Fruit fly (Drosophila melanogaster): ENCODE measurements around the gene Fhos.

Gene Fhos

dm6 chr3L:8716013-8716412 lies 37.4 kb upstream of the Fhos start (continued):
- TF ChIP-seq CG9139 (GFP tag; optimal IDR thresholded peaks at IDR 0.05) (no peak), CG6792 (GFP tag; optimal IDR thresholded peaks at IDR 0.05) (peak; percentile 31), Hr39 (GFP tag; optimal IDR thresholded peaks at IDR 0.05) (peak; percentile 47), dsx (GFP tag; optimal IDR thresholded peaks at IDR 0.05; ENCODE audit: poor library complexity, severe bottlenecking) (no peak), esn (GFP tag; optimal IDR thresholded peaks at IDR 0.05) (peak; percentile 68), CG4318 (GFP tag; optimal IDR thresholded peaks at IDR 0.05) (peak; percentile 25), Eip78C (GFP tag) (peak; percentile 83), Smox (GFP tag; optimal IDR thresholded peaks at IDR 0.05) (peak; percentile 68), lz (GFP tag; optimal IDR thresholded peaks at IDR 0.05) (peak; percentile 48), Eip93F (GFP tag; optimal IDR thresholded peaks at IDR 0.05) (no peak), CG11762 (GFP tag; optimal IDR thresholded peaks at IDR 0.05; ENCODE audit: insufficient read depth) (no peak)

- peak; percentile 12 for TF ChIP-seq esn (GFP tag; optimal IDR thresholded peaks at IDR 0.05)
- peak; percentile 13 for TF ChIP-seq Met (GFP tag; optimal IDR thresholded peaks at IDR 0.05)
- TF ChIP-seq fd85E (GFP tag; optimal IDR thresholded peaks at IDR 0.05) = no peak
- TF ChIP-seq svp (GFP tag) = peak; percentile 22
- peak; percentile 36 for TF ChIP-seq Eip78C (GFP tag)
- peak; percentile 6 for TF ChIP-seq CG3919 (GFP tag; optimal IDR thresholded peaks at IDR 0.05)
- no peak for TF ChIP-seq CG4318 (GFP tag; optimal IDR thresholded peaks at IDR 0.05)
- TF ChIP-seq cyc (GFP tag; optimal IDR thresholded peaks at IDR 0.05) = peak; percentile 13
These were observed 34.8 kb upstream of the Fhos start for dm6 chr3L:8718602-8719001.

DNA sequence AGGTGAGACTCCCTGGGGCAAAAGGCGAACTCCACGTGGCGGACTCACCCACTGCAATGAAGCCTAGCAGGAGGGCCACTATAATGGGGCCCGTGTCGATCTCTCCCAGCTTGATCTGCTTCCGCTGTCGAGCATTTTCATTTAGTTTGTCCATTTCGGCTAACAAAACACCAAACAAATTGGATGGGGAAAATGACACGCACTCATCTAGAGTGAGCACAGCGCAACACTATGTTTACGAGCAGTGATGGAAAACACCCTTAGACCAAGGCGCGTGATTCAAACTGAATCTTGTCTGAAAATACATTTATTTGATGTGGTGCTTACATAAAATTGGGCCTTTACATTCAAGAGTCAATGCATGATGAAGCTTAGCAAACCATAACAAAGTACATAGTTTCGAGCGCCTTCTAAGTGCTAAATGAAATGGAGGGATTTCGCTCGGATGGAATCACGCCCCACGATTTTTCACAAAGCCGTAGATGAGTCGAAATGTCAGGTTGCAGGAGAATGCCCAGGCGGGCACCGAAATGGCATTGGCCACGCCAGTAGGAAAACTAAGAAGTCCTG lies 33.3 kb upstream of the Fhos start, which contains the start of gene SrpRbeta:
Gene SrpRbeta (minus strand): TSS at position 236 of the 570 bp plus-strand sequence.
- no peak for TF ChIP-seq spab (GFP tag; optimal IDR thresholded peaks at IDR 0.05)
- peak; percentile 26 for TF ChIP-seq achi (GFP tag; optimal IDR thresholded peaks at IDR 0.05)
- no peak for TF ChIP-seq CG8119 (GFP tag; IDR thresholded peaks at IDR 0.05)
- TF ChIP-seq CG32006 (GFP tag; optimal IDR thresholded peaks at IDR 0.05) = no peak
- no peak for TF ChIP-seq Ets96B (tag; optimal IDR thresholded peaks at IDR 0.05)
- TF ChIP-seq lz (GFP tag; optimal IDR thresholded peaks at IDR 0.05) = peak; percentile 40
- peak; percentile 49 for TF ChIP-seq topi (GFP tag; optimal IDR thresholded peaks at IDR 0.05)
- peak; percentile 49 for TF ChIP-seq CG3919 (GFP tag; optimal IDR thresholded peaks at IDR 0.05)
- TF ChIP-seq esn (GFP tag; optimal IDR thresholded peaks at IDR 0.05) = peak; percentile 59
- no peak for TF ChIP-seq Hr39 (GFP tag; optimal IDR thresholded peaks at IDR 0.05)
- TF ChIP-seq CG31627 (GFP tag; optimal IDR thresholded peaks at IDR 0.05) = peak; percentile 12
- no peak for TF ChIP-seq CG11902 (GFP tag; optimal IDR thresholded peaks at IDR 0.05)
- no peak for TF ChIP-seq Hr38 (GFP tag; optimal IDR thresholded peaks at IDR 0.05)
- no peak for TF ChIP-seq Lpt (GFP tag; optimal IDR thresholded peaks at IDR 0.05)
- TF ChIP-seq ss (GFP tag; optimal IDR thresholded peaks at IDR 0.05) = peak in 1 of 2 experiments; percentile 35
- TF ChIP-seq cyc (GFP tag; optimal IDR thresholded peaks at IDR 0.05) = peak; percentile 11
- TF ChIP-seq acj6 (GFP tag; optimal IDR thresholded peaks at IDR 0.05) = no peak
- TF ChIP-seq Sox15 (GFP tag; optimal IDR thresholded peaks at IDR 0.05) = no peak
- TF ChIP-seq CG8632 (GFP tag; optimal IDR thresholded peaks at IDR 0.05) = no peak
- no peak for TF ChIP-seq fd85E (GFP tag; optimal IDR thresholded peaks at IDR 0.05)
- peak; percentile 22; the same call in 1 of the 3 replicates for TF ChIP-seq eg (GFP tag; IDR thresholded peaks at IDR 0.05)
- TF ChIP-seq Eip78C (GFP tag) = peak; percentile 46
- peak; percentile 26 for TF ChIP-seq vri (GFP tag; optimal IDR thresholded peaks at IDR 0.05)
- no peak for TF ChIP-seq Sox102F (GFP tag; optimal IDR thresholded peaks at IDR 0.05)
- TF ChIP-seq CG11762 (GFP tag; optimal IDR thresholded peaks at IDR 0.05; ENCODE audit: insufficient read depth) = no peak
- TF ChIP-seq CG6808 (GFP tag; optimal IDR thresholded peaks at IDR 0.05) = peak; percentile 7
- peak; percentile 11 for TF ChIP-seq Sox14 (GFP tag; optimal IDR thresholded peaks at IDR 0.05)

- TF ChIP-seq spab (GFP tag; optimal IDR thresholded peaks at IDR 0.05) = peak; percentile 95
- peak; percentile 95 for TF ChIP-seq CG15336 (GFP tag; IDR thresholded peaks at IDR 0.05)
- TF ChIP-seq pdm3 (GFP tag; optimal IDR thresholded peaks at IDR 0.05) = peak; percentile 99
- TF ChIP-seq Sox15 (GFP tag; optimal IDR thresholded peaks at IDR 0.05) = peak; percentile 99
- TF ChIP-seq Lpt (GFP tag; optimal IDR thresholded peaks at IDR 0.05) = peak; percentile 95
- TF ChIP-seq cyc (GFP tag; optimal IDR thresholded peaks at IDR 0.05) = peak; percentile 99
- TF ChIP-seq CG3919 (GFP tag; optimal IDR thresholded peaks at IDR 0.05) = peak; percentile 97
- peak; percentile 94 for TF ChIP-seq CG1621 (tag; optimal IDR thresholded peaks at IDR 0.05)
- peak; percentile 98 for TF ChIP-seq Eip75B (GFP tag; optimal IDR thresholded peaks at IDR 0.05)
- peak; percentile 98 for TF ChIP-seq CG11902 (GFP tag; optimal IDR thresholded peaks at IDR 0.05)
- peak; percentile 98 for TF ChIP-seq CG34406 (GFP tag; optimal IDR thresholded peaks at IDR 0.05)
- peak; percentile 99 for TF ChIP-seq Sox14 (GFP tag; optimal IDR thresholded peaks at IDR 0.05)
- TF ChIP-seq lz (GFP tag; optimal IDR thresholded peaks at IDR 0.05) = peak; percentile 99
- TF ChIP-seq Blimp-1 (GFP tag; optimal IDR thresholded peaks at IDR 0.05) = peak; percentile 91
- TF ChIP-seq CG3032 (tag; optimal IDR thresholded peaks at IDR 0.05) = peak; percentile 99
- TF ChIP-seq ss (GFP tag; optimal IDR thresholded peaks at IDR 0.05) = peak; percentile 88 to 95
- TF ChIP-seq CG8632 (GFP tag; optimal IDR thresholded peaks at IDR 0.05) = peak; percentile 97
- peak; percentile 95 for TF ChIP-seq CG6163 (GFP tag; IDR thresholded peaks at IDR 0.05)
- TF ChIP-seq Eip93F (GFP tag; optimal IDR thresholded peaks at IDR 0.05) = peak; percentile 81
- peak; percentile 97 for TF ChIP-seq Smox (GFP tag; optimal IDR thresholded peaks at IDR 0.05)
These were observed 32.3 kb upstream of the Fhos start, which contains the start of the genes CG32022 and CG6511 for dm6 chr3L:8721145-8721544. TSS of gene CG32022 (minus strand) at chr3L:8721272. TSS of gene CG6511 (plus strand) at chr3L:8721324.
